Fruit fly (Drosophila melanogaster) whole organism, wandering third instar larva: ENCODE data around the gene CG42526.

Experiments
- Rel ChIP-seq, 2 experiments: fragments of 200-800 bp; sonication (Bioruptor generic) in 1 of 2; optimal IDR thresholded peaks; 2 replicates in 1 of 2; 3 replicates in 1 of 2; lab custom pipeline; 2016 to 2019; ENCODE audit warnings: mild to moderate bottlenecking in 2 of 2, missing biosample characterization in 2 of 2, missing genetic modification characterization in 2 of 2, moderate library complexity in 1 of 2
- br ChIP-seq: fragments of 200-800 bp; sonication (Bioruptor generic); optimal IDR thresholded peaks from 2 replicates; lab custom pipeline; 2016; ENCODE audit warnings: missing biosample characterization, missing genetic modification characterization
- fru ChIP-seq: fragments of 200-800 bp; sonication (Bioruptor generic); optimal IDR thresholded peaks from 3 replicates; lab custom pipeline; 2016; ENCODE audit warnings: missing biosample characterization, mild to moderate bottlenecking, missing genetic modification characterization
- h ChIP-seq: fragments of 200-800 bp; sonication (Bioruptor generic); optimal IDR thresholded peaks from 3 replicates; lab custom pipeline; 2016; ENCODE audit warnings: missing biosample characterization, mild to moderate bottlenecking, missing genetic modification characterization
- psq ChIP-seq: fragments of 200-800 bp; sonication (Bioruptor generic); optimal IDR thresholded peaks from 3 replicates; lab custom pipeline; 2017; ENCODE audit warnings: missing biosample characterization, mild to moderate bottlenecking, missing genetic modification characterization, moderate library complexity
- sv ChIP-seq: fragments of 200-800 bp; sonication (Bioruptor generic); optimal IDR thresholded peaks from 3 replicates; lab custom pipeline; 2016; ENCODE audit warnings: missing biosample characterization, missing genetic modification characterization
- tai ChIP-seq: sonication (Bioruptor generic); optimal IDR thresholded peaks from 2 replicates; lab custom pipeline; 2016; ENCODE audit warnings: missing biosample characterization, missing genetic modification characterization

DNA sequence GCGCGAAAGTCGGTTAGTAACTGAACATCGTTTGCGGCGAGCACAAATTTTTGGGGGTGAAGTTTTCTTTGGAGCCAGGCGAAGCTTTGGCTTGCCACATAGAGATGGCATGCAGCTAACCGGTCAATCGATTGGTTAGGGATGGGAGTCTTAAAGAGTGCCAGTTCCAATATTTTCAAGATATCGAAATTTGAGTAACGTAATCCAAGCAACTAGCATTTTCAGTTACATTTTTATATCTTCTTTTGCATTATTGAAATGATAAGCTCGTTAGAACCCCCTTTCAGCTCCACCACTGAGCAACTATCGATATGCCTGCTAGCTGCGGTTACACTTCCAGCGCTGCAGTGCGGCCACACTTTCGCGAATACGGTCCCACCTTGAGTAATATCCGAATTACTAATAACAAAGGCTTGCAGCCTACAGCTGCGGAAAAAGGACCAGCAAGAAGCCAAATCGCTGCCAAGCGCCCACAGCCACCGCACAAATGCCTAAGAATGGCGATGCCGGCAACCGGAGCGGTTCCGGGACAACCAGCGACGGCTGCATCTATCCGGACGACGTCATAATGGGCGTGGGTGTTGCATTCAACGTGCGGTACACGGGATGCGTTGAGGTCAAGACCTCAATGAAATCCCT is 8.4 kb downstream of the CG42526 start, which contains the start of the genes Atat and Shc:
- TF ChIP-seq Rel (GFP tag; optimal IDR thresholded peaks at IDR 0.05; lab: Kevin White, UChicago): peak; percentile 50
- peak; percentile 91 for TF ChIP-seq Rel (tag; optimal IDR thresholded peaks at IDR 0.05; lab: Kevin White, UChicago)
- TF ChIP-seq br (GFP tag; lab: Kevin White, UChicago): peak; percentile 99
- TF ChIP-seq sv (GFP tag; lab: Kevin White, UChicago): peak; percentile 99
- peak; percentile 97 for TF ChIP-seq psq (GFP tag; lab: Kevin White, UChicago)
- TF ChIP-seq h: peak; percentile 99
- TF ChIP-seq tai (GFP tag; lab: Kevin White, UChicago): peak; percentile 99
- TF ChIP-seq fru (GFP tag; lab: Kevin White, UChicago): peak; percentile 99
